Fruit fly (Drosophila melanogaster) whole organism, embryonic: Measurements from ENCODE around the gene wfs1.

Source experiments
- B-H1 ChIP-seq: fragments of 200-800 bp; sonication (Bioruptor generic); IDR thresholded peaks from 3 replicates; pipeline ENCODE4 v1.3.6; 2022; ENCODE audit warnings: missing biosample characterization, missing genetic modification characterization
- Blimp-1 ChIP-seq: fragments of 200-800 bp; sonication (Bioruptor generic); optimal IDR thresholded peaks from 3 replicates; lab custom pipeline; 2018; ENCODE audit warnings: missing biosample characterization, missing genetic modification characterization, mild to moderate bottlenecking, moderate library complexity, missing genetic modification reagents
- CG12391 ChIP-seq: fragments of 200-800 bp; sonication (Bioruptor generic); optimal IDR thresholded peaks from 3 replicates; lab custom pipeline; 2018; ENCODE audit warnings: missing biosample characterization, mild to moderate bottlenecking, missing genetic modification characterization, moderate library complexity
- CG13624 ChIP-seq: fragments of 200-800 bp; sonication (Bioruptor generic); optimal IDR thresholded peaks from 2 replicates; lab custom pipeline; 2016; ENCODE audit warnings: missing biosample characterization, missing genetic modification characterization
- CG4730 ChIP-seq: fragments of 200-800 bp; sonication (Bioruptor generic); IDR thresholded peaks from 2 replicates; pipeline ENCODE4 v1.3.6; 2022; ENCODE audit warnings: missing biosample characterization, missing genetic modification characterization
- CG8290 ChIP-seq, 3 experiments: fragments of 200-800 bp; sonication (Bioruptor generic); optimal IDR thresholded peaks; 2 replicates each; lab custom pipeline; 2016 to 2019; ENCODE audit warnings: missing biosample characterization in 3 of 3, missing genetic modification characterization in 3 of 3, mild to moderate bottlenecking in 2 of 3, moderate library complexity in 1 of 3
- Hr39 ChIP-seq: fragments of >200 bp; optimal IDR thresholded peaks from 2 replicates; lab custom pipeline; 2017
- MESR4 ChIP-seq: fragments of 200-800 bp; sonication (Bioruptor generic); optimal IDR thresholded peaks from 2 replicates; lab custom pipeline; 2018; ENCODE audit warnings: missing biosample characterization, mild to moderate bottlenecking, missing genetic modification characterization, moderate library complexity
- cas ChIP-seq: fragments of 200-800 bp; sonication (Bioruptor generic); IDR thresholded peaks from 2 replicates; pipeline ENCODE4 v1.3.6; 2022; ENCODE audit warnings: missing biosample characterization, missing genetic modification characterization
- sisA ChIP-seq: fragments of 200-800 bp; sonication (Bioruptor generic); IDR thresholded peaks from 2 replicates; pipeline ENCODE4 v1.3.6; 2022; ENCODE audit warnings: missing biosample characterization, missing genetic modification characterization

DNA sequence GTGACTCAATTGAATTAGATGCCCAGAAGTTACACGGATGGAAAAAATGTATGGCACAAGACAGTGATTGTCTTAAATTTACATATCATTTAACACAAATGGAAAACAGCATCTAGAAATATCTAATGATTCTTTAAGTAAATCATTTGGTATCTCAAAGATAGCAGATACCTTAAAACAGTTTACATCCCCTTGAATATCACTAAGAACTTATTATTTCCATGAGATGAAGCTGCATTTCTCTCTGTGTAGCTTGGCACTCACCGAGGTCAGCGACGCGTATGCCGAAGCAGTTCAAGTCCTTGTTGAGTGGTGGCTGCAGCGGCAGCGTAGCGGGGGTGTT, 29.4 kb upstream of the wfs1 start:
- TF ChIP-seq CG4730 (GFP tag; lab: Robert Waterston, UW) (no peak), MESR4 (GFP tag; lab: Kevin White, UChicago) (no peak), cas (GFP tag; lab: Robert Waterston, UW) (no peak), B-H1 (0 out of 3 replicates have a peak, but pooled peaks have one; percentile 25), Blimp-1 (GFP tag; lab: Kevin White, UChicago) (peak; percentile 60), sisA (GFP tag; lab: Robert Waterston, UW) (peak; percentile 44; the same call in 1 of the 2 replicates), CG12391 (tag; lab: Kevin White, UChicago) (peak; percentile 14), CG13624 (GFP tag; lab: Kevin White, UChicago) (no peak), CG8290 (GFP tag; optimal IDR thresholded peaks at IDR 0.05; lab: Kevin White, UChicago) (no peak), CG8290 (tag; optimal IDR thresholded peaks at IDR 0.05; lab: Kevin White, UChicago) (no peak), Hr39 (no peak)
